Fruit fly (Drosophila melanogaster) whole organism, embryonic: ENCODE measurements around the gene SamDC.
A peak's percentile ranks its signal among the peaks of the same experiment; 100 is the strongest.

Source experiments
- Awh ChIP-seq: fragments of 200-800 bp; sonication (Bioruptor generic); IDR thresholded peaks from 2 replicates; pipeline ENCODE4, ENCODE4 v1.3.6; 2022; ENCODE audit warnings: missing biosample characterization, missing genetic modification characterization
- B-H2 ChIP-seq: fragments of 200-800 bp; sonication (Bioruptor generic); optimal IDR thresholded peaks from 2 replicates; lab custom pipeline; 2018; ENCODE audit warnings: missing biosample characterization, mild to moderate bottlenecking, missing genetic modification characterization
- CG10543 ChIP-seq: fragments of 200-800 bp; sonication (Bioruptor generic); optimal IDR thresholded peaks from 3 replicates; lab custom pipeline; 2017; ENCODE audit warnings: missing biosample characterization, mild to moderate bottlenecking, missing genetic modification characterization, moderate library complexity
- CG11398 ChIP-seq: fragments of 200-800 bp; sonication (Bioruptor generic); optimal IDR thresholded peaks from 2 replicates; lab custom pipeline; 2016; ENCODE audit warnings: missing biosample characterization, missing genetic modification characterization
- CG12155 ChIP-seq: fragments of 200-800 bp; sonication (Bioruptor generic); optimal IDR thresholded peaks from 3 replicates; lab custom pipeline; 2016; ENCODE audit warnings: missing biosample characterization, missing genetic modification characterization
- CG14050 ChIP-seq: fragments of 200-800 bp; sonication (Bioruptor generic); IDR thresholded peaks from 3 replicates; pipeline ENCODE4 v1.3.6; 2022; ENCODE audit warnings: missing biosample characterization, missing genetic modification characterization
- CG14441 ChIP-seq: fragments of 200-800 bp; sonication (Bioruptor generic); IDR thresholded peaks from 2 replicates; pipeline ENCODE4 v1.3.6; 2022; ENCODE audit warnings: missing biosample characterization, missing genetic modification characterization
- CG14710 ChIP-seq: fragments of 200-800 bp; sonication (Bioruptor generic); optimal IDR thresholded peaks from 3 replicates; lab custom pipeline; 2019; ENCODE audit warnings: missing biosample characterization, mild to moderate bottlenecking, missing genetic modification characterization, moderate library complexity
- CG15269 ChIP-seq: fragments of 200-800 bp; sonication (Bioruptor generic); optimal IDR thresholded peaks from 2 replicates; lab custom pipeline; 2018; ENCODE audit warnings: missing biosample characterization, mild to moderate bottlenecking, missing genetic modification characterization, moderate library complexity
- CG15696 ChIP-seq: fragments of 200-800 bp; sonication (Bioruptor generic); optimal IDR thresholded peaks from 2 replicates; lab custom pipeline; 2019; ENCODE audit warnings: missing biosample characterization, mild to moderate bottlenecking, missing genetic modification characterization, moderate library complexity
- CG17829 ChIP-seq: fragments of 200-800 bp; optimal IDR thresholded peaks from 2 replicates; lab custom pipeline; 2019; ENCODE audit warnings: missing biosample characterization, mild to moderate bottlenecking, missing genetic modification characterization, moderate library complexity
- CG18599 ChIP-seq: fragments of 200-800 bp; sonication (Bioruptor generic); optimal IDR thresholded peaks from 3 replicates; lab custom pipeline; 2017; ENCODE audit warnings: missing biosample characterization, missing genetic modification characterization, mild to moderate bottlenecking, moderate library complexity, missing genetic modification reagents
- CG31441 ChIP-seq: fragments of 200-800 bp; sonication (Bioruptor generic); IDR thresholded peaks from 2 replicates; pipeline ENCODE4 v1.3.6; 2022; ENCODE audit warnings: missing biosample characterization, missing genetic modification characterization
- CG3726 ChIP-seq: fragments of 200-800 bp; sonication (Bioruptor generic); IDR thresholded peaks from 3 replicates; pipeline ENCODE4, ENCODE4 v1.3.6; 2022; ENCODE audit warnings: missing biosample characterization, missing genetic modification characterization
- CG8290 ChIP-seq, 3 experiments: fragments of 200-800 bp; sonication (Bioruptor generic); optimal IDR thresholded peaks; 2 replicates each; lab custom pipeline; 2016 to 2019; ENCODE audit warnings: missing biosample characterization in 3 of 3, missing genetic modification characterization in 3 of 3, mild to moderate bottlenecking in 2 of 3, moderate library complexity in 1 of 3
- CG8765 ChIP-seq: fragments of 200-800 bp; sonication (Bioruptor generic); IDR thresholded peaks from 2 replicates; pipeline ENCODE4 v1.3.6; 2022; ENCODE audit warnings: missing biosample characterization, missing genetic modification characterization
- CG9215 ChIP-seq: fragments of 200-800 bp; sonication (Bioruptor generic); IDR thresholded peaks from 2 replicates; pipeline ENCODE4 v1.3.6; 2022; ENCODE audit warnings: missing biosample characterization, missing genetic modification characterization
- CTCF ChIP-seq: fragments of 200-800 bp; sonication (Bioruptor generic); optimal IDR thresholded peaks from 2 replicates; lab custom pipeline; 2017; ENCODE audit warnings: missing biosample characterization, mild to moderate bottlenecking, missing genetic modification characterization, moderate library complexity
- Elba2 ChIP-seq: fragments of 200-800 bp; sonication (Bioruptor generic); optimal IDR thresholded peaks from 3 replicates; lab custom pipeline; 2016; ENCODE audit warnings: missing biosample characterization, missing genetic modification characterization
- Fer1 ChIP-seq: fragments of 200-800 bp; sonication (Bioruptor generic); optimal IDR thresholded peaks from 2 replicates; lab custom pipeline; 2017; ENCODE audit warnings: missing biosample characterization, mild to moderate bottlenecking, missing genetic modification characterization
- Fer3 ChIP-seq: fragments of 200-800 bp; sonication (Bioruptor generic); optimal IDR thresholded peaks from 2 replicates; lab custom pipeline; 2018; ENCODE audit warnings: missing biosample characterization, mild to moderate bottlenecking, missing genetic modification characterization, moderate library complexity
- MESR4 ChIP-seq: fragments of 200-800 bp; sonication (Bioruptor generic); optimal IDR thresholded peaks from 2 replicates; lab custom pipeline; 2018; ENCODE audit warnings: missing biosample characterization, mild to moderate bottlenecking, missing genetic modification characterization, moderate library complexity
- MTF-1 ChIP-seq: fragments of 200-800 bp; sonication (Bioruptor generic); optimal IDR thresholded peaks from 2 replicates; lab custom pipeline; 2018; ENCODE audit warnings: missing biosample characterization, mild to moderate bottlenecking, missing genetic modification characterization, borderline replicate concordance
- Myb ChIP-seq: fragments of 200-800 bp; sonication (Bioruptor generic); optimal IDR thresholded peaks from 2 replicates; lab custom pipeline; 2016; ENCODE audit warnings: missing biosample characterization, missing genetic modification characterization
- Nf-YB ChIP-seq: fragments of 200-800 bp; sonication (Bioruptor generic); optimal IDR thresholded peaks from 3 replicates; lab custom pipeline; 2019; ENCODE audit warnings: missing biosample characterization, mild to moderate bottlenecking, missing genetic modification characterization, moderate library complexity
- PHDP ChIP-seq: fragments of 200-800 bp; sonication (Bioruptor generic); optimal IDR thresholded peaks from 3 replicates; lab custom pipeline; 2018; ENCODE audit warnings: missing biosample characterization, mild to moderate bottlenecking, missing genetic modification characterization, moderate library complexity
- YL-1 ChIP-seq: fragments of 200-800 bp; sonication (Bioruptor generic); optimal IDR thresholded peaks from 3 replicates; lab custom pipeline; 2017; ENCODE audit warnings: missing biosample characterization, mild to moderate bottlenecking, missing genetic modification characterization
- ac ChIP-seq: fragments of 200-800 bp; sonication (Bioruptor generic); optimal IDR thresholded peaks from 3 replicates; lab custom pipeline; 2017; ENCODE audit warnings: missing biosample characterization, mild to moderate bottlenecking, missing genetic modification characterization
- bab2 ChIP-seq: fragments of 200-800 bp; sonication (Bioruptor generic); optimal IDR thresholded peaks from 2 replicates; lab custom pipeline; 2016; ENCODE audit warnings: missing biosample characterization, missing genetic modification characterization
- br ChIP-seq: fragments of >200 bp; optimal IDR thresholded peaks from 2 replicates; lab custom pipeline; 2017
- btn ChIP-seq: fragments of 200-800 bp; sonication (Bioruptor generic); optimal IDR thresholded peaks from 2 replicates; lab custom pipeline; 2016; ENCODE audit warnings: missing biosample characterization, missing genetic modification characterization
- chif ChIP-seq, 2 experiments: fragments of 200-800 bp; sonication (Bioruptor generic); optimal IDR thresholded peaks; 3 replicates each; lab custom pipeline; 2016; ENCODE audit warnings: missing biosample characterization in 2 of 2, missing genetic modification characterization in 2 of 2
- chinmo ChIP-seq: fragments of 200-800 bp; sonication (Bioruptor generic); IDR thresholded peaks from 4 replicates; pipeline ENCODE4 v1.3.6; 2022; ENCODE audit warnings: missing biosample characterization, missing genetic modification characterization; ENCODE audit not compliant: partially characterized antibody
- dati ChIP-seq: fragments of 200-800 bp; sonication (Bioruptor generic); IDR thresholded peaks from 2 replicates; pipeline ENCODE4 v1.3.6; 2022; ENCODE audit warnings: missing biosample characterization, missing genetic modification characterization
- fd64A ChIP-seq: fragments of 200-800 bp; sonication (Bioruptor generic); optimal IDR thresholded peaks from 3 replicates; lab custom pipeline; 2018; ENCODE audit warnings: missing biosample characterization, mild to moderate bottlenecking, missing genetic modification characterization
- hkb ChIP-seq, 2 experiments: fragments of 200-800 bp in 1 of 2; fragments of >200 bp in 1 of 2; sonication (Bioruptor generic) in 1 of 2; IDR thresholded peaks in 1 of 2; optimal IDR thresholded peaks in 1 of 2; 2 replicates each; pipeline versions ENCODE4 v1.3.6 to Lab custom; 2017 to 2022; ENCODE audit warnings: missing biosample characterization in 1 of 2, missing genetic modification characterization in 1 of 2
- kah ChIP-seq: fragments of 200-800 bp; sonication (Bioruptor generic); optimal IDR thresholded peaks from 2 replicates; lab custom pipeline; 2018; ENCODE audit warnings: missing biosample characterization, mild to moderate bottlenecking, missing genetic modification characterization
- ken ChIP-seq: fragments of 200-800 bp; sonication (Bioruptor generic); IDR thresholded peaks from 3 replicates; pipeline ENCODE4 v1.3.6; 2022; ENCODE audit warnings: missing biosample characterization, missing genetic modification characterization
- kni ChIP-seq: fragments of 200-800 bp; sonication (Bioruptor generic); optimal IDR thresholded peaks from 3 replicates; lab custom pipeline; 2017; ENCODE audit warnings: mild to moderate bottlenecking, missing biosample characterization, missing genetic modification reagents, missing genetic modification characterization
- lab ChIP-seq: fragments of 200-800 bp; sonication (Bioruptor generic); optimal IDR thresholded peaks from 3 replicates; lab custom pipeline; 2017; ENCODE audit warnings: missing biosample characterization, missing genetic modification characterization, mild to moderate bottlenecking, moderate library complexity, missing genetic modification reagents
- lbe ChIP-seq: fragments of 200-800 bp; sonication (Bioruptor generic); optimal IDR thresholded peaks from 2 replicates; lab custom pipeline; 2016; ENCODE audit warnings: missing biosample characterization, mild to moderate bottlenecking, missing genetic modification characterization
- lola ChIP-seq, 3 experiments: fragments of >200 bp in 2 of 3; fragments of 200-800 bp in 1 of 3; sonication (Bioruptor generic) in 1 of 3; optimal IDR thresholded peaks; 2 replicates each; lab custom pipeline; 2017 to 2019; ENCODE audit warnings: missing biosample characterization in 3 of 3, missing genetic modification characterization in 3 of 3, mild to moderate bottlenecking in 1 of 3, moderate library complexity in 1 of 3
- org-1 ChIP-seq: fragments of 200-800 bp; sonication (Bioruptor generic); optimal IDR thresholded peaks from 2 replicates; lab custom pipeline; 2017; ENCODE audit warnings: missing biosample characterization, missing genetic modification characterization
- pnt ChIP-seq: fragments of 200-800 bp; sonication (Bioruptor generic); optimal IDR thresholded peaks from 3 replicates; lab custom pipeline; 2016; ENCODE audit warnings: missing biosample characterization, missing genetic modification characterization
- row ChIP-seq: fragments of 200-800 bp; sonication (Bioruptor generic); IDR thresholded peaks from 3 replicates; pipeline ENCODE4 v1.3.6; 2022; ENCODE audit warnings: missing biosample characterization, missing genetic modification characterization
- sd ChIP-seq: fragments of 200-800 bp; sonication (Bioruptor generic); optimal IDR thresholded peaks from 3 replicates; lab custom pipeline; 2018; ENCODE audit warnings: missing biosample characterization, mild to moderate bottlenecking, missing genetic modification characterization, moderate library complexity
- sna ChIP-seq: fragments of 200-800 bp; sonication (Bioruptor generic); IDR thresholded peaks from 2 replicates; pipeline ENCODE4 v1.3.6; 2022; ENCODE audit warnings: missing biosample characterization, missing genetic modification characterization; ENCODE audit not compliant: partially characterized antibody
- tap ChIP-seq: fragments of 200-800 bp; optimal IDR thresholded peaks from 3 replicates; lab custom pipeline; 2019; ENCODE audit warnings: missing biosample characterization, mild to moderate bottlenecking, missing genetic modification characterization, moderate library complexity
- twi ChIP-seq: fragments of 200-800 bp; optimal IDR thresholded peaks from 2 replicates; lab custom pipeline; 2019; ENCODE audit warnings: missing biosample characterization, mild to moderate bottlenecking, missing genetic modification characterization, moderate library complexity
- wek ChIP-seq: fragments of 200-800 bp; sonication (Bioruptor generic); optimal IDR thresholded peaks from 3 replicates; lab custom pipeline; 2018; ENCODE audit warnings: missing biosample characterization, mild to moderate bottlenecking, missing genetic modification characterization, moderate library complexity

Gene SamDC

DNA sequence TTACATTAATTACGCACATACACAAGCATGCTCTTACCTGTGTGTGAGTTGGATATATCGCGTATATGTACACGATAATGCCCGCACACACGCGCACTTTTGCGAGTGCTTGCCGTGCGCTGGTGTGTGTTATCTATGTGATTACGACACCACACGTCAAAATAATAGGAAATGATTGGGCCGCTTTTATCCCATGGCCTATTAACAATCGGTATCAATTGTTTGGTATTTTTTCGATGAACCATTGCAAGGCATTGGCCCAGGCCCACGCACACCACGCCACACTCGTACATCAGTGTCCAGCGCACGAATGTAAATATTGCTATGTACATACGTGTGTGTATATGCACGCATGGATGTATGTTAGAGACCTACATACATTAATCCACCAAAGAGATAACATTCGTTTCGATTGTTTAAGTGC lies 4.4 kb upstream of the SamDC start (continued):
- TF ChIP-seq tap (tag; lab: Kevin White, UChicago) (peak; percentile 34), CG8765 (GFP tag; lab: Robert Waterston, UW) (no peak), chinmo (GFP tag; lab: Robert Waterston, UW) (peak; percentile 98), btn (GFP tag; lab: Kevin White, UChicago) (peak; percentile 5), bab2 (peak; percentile 10), ken (GFP tag; lab: Robert Waterston, UW) (no peak), fd64A (GFP tag; lab: Kevin White, UChicago) (no peak), kah (GFP tag; lab: Kevin White, UChicago) (peak; percentile 76), lbe (GFP tag; lab: Kevin White, UChicago) (peak; percentile 72), PHDP (tag; lab: Kevin White, UChicago) (peak; percentile 65), lola (GFP tag; optimal IDR thresholded peaks at IDR 0.05; lab: Kevin White, UChicago) (peak in 2 of 3 experiments; percentile 45 to 82), CG14050 (GFP tag; lab: Robert Waterston, UW) (no peak), CTCF (GFP tag; lab: Kevin White, UChicago) (peak; percentile 26), CG8290 (GFP tag; optimal IDR thresholded peaks at IDR 0.05; lab: Kevin White, UChicago) (peak; percentile 2), CG8290 (tag; optimal IDR thresholded peaks at IDR 0.05; lab: Kevin White, UChicago) (peak; percentile 75 to 91), Nf-YB (peak; percentile 52), sd (tag; lab: Kevin White, UChicago) (peak; percentile 93), MTF-1 (GFP tag; lab: Kevin White, UChicago) (peak; percentile 74), row (GFP tag; lab: Robert Waterston, UW) (peak; percentile 70; the same call in 2 of the 3 replicates), CG18599 (peak; percentile 84), CG15269 (peak; percentile 36), Fer1 (GFP tag; lab: Kevin White, UChicago) (peak; percentile 85), kni (GFP tag; lab: Kevin White, UChicago) (peak; percentile 98), CG14710 (tag; lab: Kevin White, UChicago) (peak; percentile 56), MESR4 (GFP tag; lab: Kevin White, UChicago) (peak; percentile 70), twi (tag; lab: Kevin White, UChicago) (peak; percentile 51), wek (GFP tag; lab: Kevin White, UChicago) (peak; percentile 80), dati (GFP tag; lab: Robert Waterston, UW) (no peak), CG11398 (GFP tag; lab: Kevin White, UChicago) (peak; percentile 30), Awh (peak; percentile 78; the same call in 1 of the 2 replicates), sna (GFP tag; lab: Robert Waterston, UW) (peak; percentile 63), CG15696 (tag; lab: Kevin White, UChicago) (peak; percentile 72), hkb (optimal IDR thresholded peaks at IDR 0.05; lab: Kevin White, UChicago) (no peak), hkb (GFP tag; IDR thresholded peaks at IDR 0.05; lab: Robert Waterston, UW) (peak; percentile 69), CG3726 (no peak), CG17829 (peak; percentile 63), pnt (GFP tag; lab: Kevin White, UChicago) (peak; percentile 27), Fer3 (tag; lab: Kevin White, UChicago) (peak; percentile 63), br (lab: Kevin White, UChicago) (no peak), Myb (GFP tag; lab: Kevin White, UChicago) (peak; percentile 9), org-1 (GFP tag; lab: Kevin White, UChicago) (no peak), chif (GFP tag; optimal IDR thresholded peaks at IDR 0.05; lab: Kevin White, UChicago) (peak in 1 of 2 experiments; percentile 41), lab (GFP tag; lab: Kevin White, UChicago) (peak; percentile 93), CG14441 (peak; percentile 51; the same call in 1 of the 2 replicates), B-H2 (GFP tag; lab: Kevin White, UChicago) (peak; percentile 87), YL-1 (GFP tag; lab: Kevin White, UChicago) (peak; percentile 88), CG12155 (GFP tag; lab: Kevin White, UChicago) (peak; percentile 7), ac (peak; percentile 15), Elba2 (GFP tag; lab: Kevin White, UChicago) (no peak), CG31441 (GFP tag; lab: Robert Waterston, UW) (peak; percentile 49), CG9215 (no peak), CG10543 (GFP tag; lab: Kevin White, UChicago) (peak; percentile 97)
